Fruit fly (Drosophila melanogaster) whole organism, pupa: ENCODE measurements around the gene CG13083.

Experiments
- CG13204 ChIP-seq: fragments of 200-800 bp; sonication (Bioruptor generic); optimal IDR thresholded peaks from 2 replicates; lab custom pipeline; 2018; ENCODE audit warnings: missing biosample characterization, mild to moderate bottlenecking, missing genetic modification characterization, moderate library complexity
- CG14655 ChIP-seq: fragments of 200-800 bp; sonication (Bioruptor generic); optimal IDR thresholded peaks from 3 replicates; lab custom pipeline; 2017; ENCODE audit warnings: mild to moderate bottlenecking, missing biosample characterization, missing genetic modification reagents, missing genetic modification characterization
- Pif1A ChIP-seq: fragments of 200-800 bp; sonication (Bioruptor generic); optimal IDR thresholded peaks from 3 replicates; lab custom pipeline; 2016; ENCODE audit warnings: missing biosample characterization, missing genetic modification characterization
- Snoo ChIP-seq: fragments of 200-800 bp; sonication (Bioruptor generic); optimal IDR thresholded peaks from 3 replicates; lab custom pipeline; 2017; ENCODE audit warnings: missing biosample characterization, mild to moderate bottlenecking, missing genetic modification characterization, inconsistent platforms

- peak; percentile 40 for TF ChIP-seq Snoo (tag; lab: Kevin White, UChicago)
- no peak for TF ChIP-seq CG14655 (GFP tag; lab: Kevin White, UChicago)
- TF ChIP-seq Pif1A (GFP tag; lab: Kevin White, UChicago) = peak; percentile 49
- no peak for TF ChIP-seq CG13204
Observed at dm6 chr2L:19439598-19440230, 47.6 kb upstream of the CG13083 start.
